Worm (Caenorhabditis elegans) whole organism, L4 larva: ENCODE data around the gene T19H12.12.

ENCODE experiments used
- T20F7.1 ChIP-seq: fragments of 200-800 bp; sonication (Bioruptor generic); optimal IDR thresholded peaks from 2 replicates; lab custom pipeline; 2018; ENCODE audit warnings: mild to moderate bottlenecking, missing genetic modification characterization, missing compliant biosample characterization
- ceh-62 ChIP-seq: sonication (generic microtip); optimal IDR thresholded peaks from 2 replicates; lab custom pipeline; 2017; ENCODE audit warnings: missing biosample characterization, missing genetic modification characterization
- dmd-6 ChIP-seq: fragments of 200-800 bp; sonication (Bioruptor generic); IDR thresholded peaks from 2 replicates; pipeline ENCODE4 v1.3.6; 2022; ENCODE audit warnings: missing genetic modification reagents, missing genetic modification characterization, missing compliant biosample characterization
- hlh-30 ChIP-seq: sonication (generic microtip); optimal IDR thresholded peaks from 2 replicates; lab custom pipeline; 2017; ENCODE audit warnings: antibody characterized with exemption, mild to moderate bottlenecking, missing genetic modification characterization, missing compliant biosample characterization; ENCODE audit not compliant: insufficient read depth
- lin-15B ChIP-seq: fragments of 150-350 bp; sonication (generic microtip); optimal IDR thresholded peaks from 3 replicates; lab custom pipeline; 2014; ENCODE audit warnings: missing biosample characterization, missing genetic modification characterization
- pqm-1 ChIP-seq: sonication (generic microtip); optimal IDR thresholded peaks from 2 replicates; lab custom pipeline; 2017; ENCODE audit warnings: missing biosample characterization, missing genetic modification characterization
- rbr-2 ChIP-seq: sonication (generic microtip); optimal IDR thresholded peaks from 2 replicates; lab custom pipeline; 2016; ENCODE audit warnings: missing genotype, missing genetic modification characterization, missing compliant biosample characterization

DNA sequence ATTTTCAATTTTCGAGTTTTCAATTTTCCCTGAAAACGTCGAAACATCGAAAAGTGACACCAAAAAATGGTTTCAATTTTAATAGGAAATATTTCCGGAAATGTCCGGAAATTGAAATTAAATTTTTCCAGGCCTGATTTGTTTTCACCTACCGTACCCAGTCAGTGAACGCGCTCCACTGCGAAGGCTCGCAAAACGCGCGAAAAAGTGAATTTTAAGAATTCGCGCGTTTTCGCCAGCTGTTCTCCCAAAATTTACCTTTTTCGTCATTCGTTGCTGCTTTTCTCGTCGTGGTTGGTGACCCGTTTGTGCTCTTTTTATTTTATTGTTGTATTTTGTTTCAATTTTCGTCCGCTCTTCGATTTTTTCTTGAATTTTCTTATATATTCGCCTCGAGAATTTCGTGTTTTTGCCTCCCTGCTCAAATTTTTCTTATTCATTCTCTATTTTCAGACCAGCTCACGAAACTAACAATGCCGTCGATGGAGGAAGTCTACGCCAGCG is 5.4 kb downstream of the T19H12.12 start, which contains the start of gene T19H12.2:
- TF ChIP-seq pqm-1 (tag; lab: Kevin White, UChicago) (no peak), rbr-2 (no peak), dmd-6 (GFP tag; lab: Robert Waterston, UW) (no peak), ceh-62 (tag; lab: Kevin White, UChicago) (no peak), lin-15B (no peak), T20F7.1 (GFP tag; lab: Kevin White, UChicago) (no peak), hlh-30 (tag; lab: Kevin White, UChicago) (no peak)
